Fruit fly (Drosophila melanogaster) whole organism, wandering third instar larva: Measurements from ENCODE around the gene eEF1alpha2.

Experiments used
- Abd-B ChIP-seq: fragments of >200 bp; optimal IDR thresholded peaks from 2 replicates; lab custom pipeline; 2017; ENCODE audit warnings: missing biosample characterization, missing genetic modification characterization
- CG32264 ChIP-seq: fragments of 200-800 bp; sonication (Bioruptor generic); optimal IDR thresholded peaks from 2 replicates; lab custom pipeline; 2016; ENCODE audit warnings: missing biosample characterization, missing genetic modification characterization
- CG9705 ChIP-seq: fragments of 200-800 bp; sonication (Bioruptor generic); optimal IDR thresholded peaks from 2 replicates; lab custom pipeline; 2018; ENCODE audit warnings: missing biosample characterization, mild to moderate bottlenecking, missing genetic modification characterization
- CrebA ChIP-seq: fragments of 200-800 bp; sonication (Bioruptor generic); optimal IDR thresholded peaks from 2 replicates; lab custom pipeline; 2016; ENCODE audit warnings: missing biosample characterization, mild to moderate bottlenecking, missing genetic modification characterization, borderline replicate concordance
- Dfd ChIP-seq: fragments of >200 bp; optimal IDR thresholded peaks from 2 replicates; lab custom pipeline; 2017; ENCODE audit warnings: missing biosample characterization, missing genetic modification characterization
- Dif ChIP-seq: fragments of 200-275, 200-300 bp; sonication (Bioruptor generic); optimal IDR thresholded peaks from 2 replicates; lab custom pipeline; 2018; ENCODE audit warnings: missing biosample characterization, missing genetic modification characterization; ENCODE audit not compliant: partially characterized antibody
- GATAd ChIP-seq: sonication (Bioruptor generic); optimal IDR thresholded peaks from 2 replicates; lab custom pipeline; 2016; ENCODE audit warnings: missing biosample characterization, missing genetic modification characterization
- HLH106 ChIP-seq: fragments of 200-800 bp; optimal IDR thresholded peaks from 3 replicates; lab custom pipeline; 2019; ENCODE audit warnings: missing biosample characterization, mild to moderate bottlenecking, missing genetic modification characterization, moderate library complexity
- Hnf4 ChIP-seq: fragments of 200-800 bp; sonication (Bioruptor generic); optimal IDR thresholded peaks from 2 replicates; lab custom pipeline; 2016; ENCODE audit warnings: missing biosample characterization, mild to moderate bottlenecking, missing genetic modification characterization
- Hr78 ChIP-seq: fragments of >200 bp; optimal IDR thresholded peaks from 2 replicates; lab custom pipeline; 2017; ENCODE audit warnings: missing biosample characterization, missing genetic modification characterization
- Hr83 ChIP-seq: fragments of 200-300 bp; sonication (Bioruptor generic); optimal IDR thresholded peaks from 2 replicates; lab custom pipeline; 2016; ENCODE audit warnings: missing biosample characterization, mild to moderate bottlenecking, missing genetic modification characterization, moderate library complexity; ENCODE audit not compliant: poor library complexity, severe bottlenecking
- Jra ChIP-seq: sonication (Bioruptor generic); optimal IDR thresholded peaks from 2 replicates; lab custom pipeline; 2016; ENCODE audit warnings: missing biosample characterization, missing genetic modification characterization
- Mio ChIP-seq: sonication (Bioruptor generic); optimal IDR thresholded peaks from 2 replicates; lab custom pipeline; 2016; ENCODE audit warnings: missing biosample characterization, missing genetic modification characterization
- Myc ChIP-seq: fragments of >200 bp; optimal IDR thresholded peaks from 2 replicates; lab custom pipeline; 2017
- N ChIP-seq: fragments of >200 bp; optimal IDR thresholded peaks from 2 replicates; lab custom pipeline; 2018; ENCODE audit warnings: missing biosample characterization, missing external identifiers, missing genetic modification characterization
- OdsH ChIP-seq: fragments of 200-800 bp; sonication (Bioruptor generic); optimal IDR thresholded peaks from 2 replicates; lab custom pipeline; 2016; ENCODE audit warnings: missing biosample characterization, mild to moderate bottlenecking, missing genetic modification characterization
- Rel ChIP-seq, 2 experiments: fragments of 200-800 bp; sonication (Bioruptor generic) in 1 of 2; optimal IDR thresholded peaks; 2 replicates in 1 of 2; 3 replicates in 1 of 2; lab custom pipeline; 2016 to 2019; ENCODE audit warnings: mild to moderate bottlenecking in 2 of 2, missing biosample characterization in 2 of 2, missing genetic modification characterization in 2 of 2, moderate library complexity in 1 of 2
- Sp1 ChIP-seq: fragments of 200-800 bp; sonication (Bioruptor generic); optimal IDR thresholded peaks from 3 replicates; lab custom pipeline; 2019; ENCODE audit warnings: missing biosample characterization, mild to moderate bottlenecking, missing genetic modification characterization, moderate library complexity
- Vsx2 ChIP-seq: fragments of 200-300, 225-300 bp; sonication (Bioruptor generic); optimal IDR thresholded peaks from 2 replicates; lab custom pipeline; 2018; ENCODE audit warnings: missing biosample characterization, missing genetic modification characterization; ENCODE audit not compliant: partially characterized antibody
- br ChIP-seq: fragments of 200-800 bp; sonication (Bioruptor generic); optimal IDR thresholded peaks from 2 replicates; lab custom pipeline; 2016; ENCODE audit warnings: missing biosample characterization, missing genetic modification characterization
- brk ChIP-seq: fragments of 200-800 bp; sonication (Bioruptor generic); optimal IDR thresholded peaks from 2 replicates; lab custom pipeline; 2016; ENCODE audit warnings: missing biosample characterization, mild to moderate bottlenecking, missing genetic modification characterization
- dl ChIP-seq, 2 experiments: fragments of 175-275, 200-275 bp in 1 of 2; fragments of 200-275 bp in 1 of 2; sonication (Bioruptor generic); optimal IDR thresholded peaks; lab custom pipeline; 2018; ENCODE audit warnings: mild to moderate bottlenecking in 2 of 2, missing biosample characterization in 2 of 2, missing genetic modification characterization in 2 of 2, moderate library complexity in 2 of 2; ENCODE audit not compliant: partially characterized antibody in 2 of 2, insufficient read depth in 1 of 2
- dmrt93B ChIP-seq: fragments of 200-800 bp; sonication (Bioruptor generic); optimal IDR thresholded peaks from 2 replicates; lab custom pipeline; 2018; ENCODE audit warnings: missing biosample characterization, mild to moderate bottlenecking, missing genetic modification characterization
- dsf ChIP-seq: sonication (Bioruptor generic); optimal IDR thresholded peaks from 2 replicates; lab custom pipeline; 2016; ENCODE audit warnings: missing biosample characterization, missing genetic modification characterization, borderline replicate concordance
- ey ChIP-seq: fragments of 200-800 bp; sonication (Bioruptor generic); optimal IDR thresholded peaks from 2 replicates; lab custom pipeline; 2016; ENCODE audit warnings: missing biosample characterization, missing genetic modification characterization
- foxo ChIP-seq, 2 experiments: fragments of 200-800 bp; sonication (Bioruptor generic); optimal IDR thresholded peaks; 2 replicates in 1 of 2; 3 replicates in 1 of 2; lab custom pipeline; 2016 to 2017; ENCODE audit warnings: missing biosample characterization in 2 of 2, missing genetic modification characterization in 2 of 2
- fru ChIP-seq: fragments of 200-800 bp; sonication (Bioruptor generic); optimal IDR thresholded peaks from 3 replicates; lab custom pipeline; 2016; ENCODE audit warnings: missing biosample characterization, mild to moderate bottlenecking, missing genetic modification characterization
- h ChIP-seq: fragments of 200-800 bp; sonication (Bioruptor generic); optimal IDR thresholded peaks from 3 replicates; lab custom pipeline; 2016; ENCODE audit warnings: missing biosample characterization, mild to moderate bottlenecking, missing genetic modification characterization
- jim ChIP-seq: fragments of 175-275, 200-325 bp; sonication (Bioruptor generic); optimal IDR thresholded peaks from 2 replicates; lab custom pipeline; 2016; ENCODE audit warnings: missing biosample characterization, mild to moderate bottlenecking, missing genetic modification characterization
- lola ChIP-seq: fragments of >200 bp; optimal IDR thresholded peaks from 2 replicates; lab custom pipeline; 2017; ENCODE audit warnings: missing biosample characterization, missing genetic modification characterization
- pan ChIP-seq: fragments of >200 bp; optimal IDR thresholded peaks from 2 replicates; lab custom pipeline; 2017
- psq ChIP-seq: fragments of 200-800 bp; sonication (Bioruptor generic); optimal IDR thresholded peaks from 3 replicates; lab custom pipeline; 2017; ENCODE audit warnings: missing biosample characterization, mild to moderate bottlenecking, missing genetic modification characterization, moderate library complexity
- rgr ChIP-seq: fragments of 200-800 bp; sonication (Bioruptor generic); optimal IDR thresholded peaks from 3 replicates; lab custom pipeline; 2016; ENCODE audit warnings: missing biosample characterization, mild to moderate bottlenecking, missing genetic modification characterization
- sage ChIP-seq: fragments of 200-800 bp; sonication (Bioruptor generic); optimal IDR thresholded peaks from 2 replicates; lab custom pipeline; 2016; ENCODE audit warnings: missing biosample characterization, mild to moderate bottlenecking, missing genetic modification characterization
- sv ChIP-seq: fragments of 200-800 bp; sonication (Bioruptor generic); optimal IDR thresholded peaks from 3 replicates; lab custom pipeline; 2016; ENCODE audit warnings: missing biosample characterization, missing genetic modification characterization
- tai ChIP-seq: sonication (Bioruptor generic); optimal IDR thresholded peaks from 2 replicates; lab custom pipeline; 2016; ENCODE audit warnings: missing biosample characterization, missing genetic modification characterization
- usp ChIP-seq: fragments of >200 bp; optimal IDR thresholded peaks from 2 replicates; lab custom pipeline; 2017; ENCODE audit warnings: missing biosample characterization, missing genetic modification characterization
- woc ChIP-seq: sonication (Bioruptor generic); optimal IDR thresholded peaks from 2 replicates; lab custom pipeline; 2016; ENCODE audit warnings: missing biosample characterization, mild to moderate bottlenecking, missing genetic modification characterization

Gene eEF1alpha2

DNA sequence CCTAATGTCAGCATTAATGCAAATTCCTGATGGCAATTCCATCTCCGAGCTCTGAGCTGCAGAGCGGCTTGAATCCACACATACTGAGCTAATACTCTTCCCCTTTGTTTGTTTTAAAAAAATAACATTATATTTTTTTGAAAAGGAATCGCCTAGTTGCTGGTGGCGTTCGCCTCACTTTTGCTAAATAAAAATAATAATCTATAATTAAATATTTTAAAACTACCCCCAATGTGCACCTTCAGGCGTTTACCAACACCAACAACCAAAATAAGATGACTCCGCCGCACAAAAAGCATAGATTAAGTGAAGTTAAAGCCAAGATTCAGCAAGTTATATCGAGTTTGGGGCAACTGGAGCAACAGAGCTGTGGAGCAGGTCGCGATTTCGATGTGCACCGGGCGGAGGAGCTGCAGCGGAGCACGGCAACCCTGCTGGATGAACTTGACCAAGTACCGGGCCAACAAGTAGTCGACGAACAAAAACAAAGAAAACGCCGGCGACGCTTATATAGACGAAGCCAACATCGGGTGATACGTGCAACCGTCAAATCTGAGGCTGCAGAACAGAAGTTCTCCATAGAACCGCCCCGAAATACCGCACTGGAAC, 5.9 kb downstream of the eEF1alpha2 start, which contains the start of gene CG1896 (continued):
- TF ChIP-seq Hr83 (GFP tag; lab: Kevin White, UChicago) = peak; percentile 43
- no peak for TF ChIP-seq usp (GFP tag; lab: Kevin White, UChicago)
- TF ChIP-seq Vsx2 = no peak
- peak in 1 of 2 experiments; percentile 68 for TF ChIP-seq foxo (GFP tag; optimal IDR thresholded peaks at IDR 0.05; lab: Kevin White, UChicago)
- TF ChIP-seq CG9705 (GFP tag; lab: Kevin White, UChicago) = no peak
- TF ChIP-seq lola (GFP tag; lab: Kevin White, UChicago) = no peak
- TF ChIP-seq sv = no peak
- peak; percentile 54 for TF ChIP-seq fru (GFP tag; lab: Kevin White, UChicago)
- no peak for TF ChIP-seq CG32264 (GFP tag; lab: Kevin White, UChicago)
- no peak for TF ChIP-seq brk (GFP tag; lab: Kevin White, UChicago)
- TF ChIP-seq Hnf4 (GFP tag; lab: Kevin White, UChicago) = peak; percentile 68

DNA sequence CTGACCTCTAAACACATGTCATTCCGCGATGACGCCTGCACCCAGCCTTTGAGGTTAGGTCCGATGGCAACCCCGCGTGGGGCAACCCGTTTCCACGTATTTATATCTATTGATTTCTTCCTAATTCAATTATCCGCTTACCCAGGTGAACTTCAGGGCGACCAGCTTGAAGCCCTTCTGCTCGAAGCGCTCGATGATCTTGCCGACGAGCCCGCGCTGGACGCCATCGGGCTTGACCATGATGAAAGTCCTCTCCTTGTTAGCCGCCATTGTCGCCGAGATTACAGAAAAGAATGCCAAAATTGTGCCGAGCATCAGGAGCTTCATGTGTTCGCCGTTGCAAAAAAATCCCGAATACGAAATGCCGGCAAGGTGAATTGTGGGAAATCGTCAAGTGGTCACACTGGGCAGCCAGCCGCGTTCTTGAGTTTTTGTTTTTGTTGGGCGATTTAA, 7.4 kb downstream of the eEF1alpha2 start, which contains the start of gene awd:
Gene awd (minus strand): TSS at position 449 of the 453 bp plus-strand sequence.
- TF ChIP-seq rgr (GFP tag; lab: Kevin White, UChicago) (peak; percentile 57), CG32264 (GFP tag; lab: Kevin White, UChicago) (no peak), h (peak; percentile 40), HLH106 (tag; lab: Kevin White, UChicago) (peak; percentile 23), Hr83 (GFP tag; lab: Kevin White, UChicago) (peak; percentile 21), foxo (GFP tag; optimal IDR thresholded peaks at IDR 0.05; lab: Kevin White, UChicago) (peak in 1 of 2 experiments; percentile 29), woc (no peak), Hnf4 (GFP tag; lab: Kevin White, UChicago) (peak; percentile 8), br (GFP tag; lab: Kevin White, UChicago) (peak; percentile 37), ey (GFP tag; lab: Kevin White, UChicago) (no peak), Myc (peak; percentile 45), jim (no peak), Rel (GFP tag; optimal IDR thresholded peaks at IDR 0.05; lab: Kevin White, UChicago) (no peak), Rel (tag; optimal IDR thresholded peaks at IDR 0.05; lab: Kevin White, UChicago) (peak; percentile 76), Dif (GFP tag; lab: Kevin White, UChicago) (peak; percentile 68), psq (peak; percentile 9), Hr78 (no peak), Sp1 (peak; percentile 52), N (no peak)
- TF ChIP-seq, all 38 proteins: peak for 12

DNA sequence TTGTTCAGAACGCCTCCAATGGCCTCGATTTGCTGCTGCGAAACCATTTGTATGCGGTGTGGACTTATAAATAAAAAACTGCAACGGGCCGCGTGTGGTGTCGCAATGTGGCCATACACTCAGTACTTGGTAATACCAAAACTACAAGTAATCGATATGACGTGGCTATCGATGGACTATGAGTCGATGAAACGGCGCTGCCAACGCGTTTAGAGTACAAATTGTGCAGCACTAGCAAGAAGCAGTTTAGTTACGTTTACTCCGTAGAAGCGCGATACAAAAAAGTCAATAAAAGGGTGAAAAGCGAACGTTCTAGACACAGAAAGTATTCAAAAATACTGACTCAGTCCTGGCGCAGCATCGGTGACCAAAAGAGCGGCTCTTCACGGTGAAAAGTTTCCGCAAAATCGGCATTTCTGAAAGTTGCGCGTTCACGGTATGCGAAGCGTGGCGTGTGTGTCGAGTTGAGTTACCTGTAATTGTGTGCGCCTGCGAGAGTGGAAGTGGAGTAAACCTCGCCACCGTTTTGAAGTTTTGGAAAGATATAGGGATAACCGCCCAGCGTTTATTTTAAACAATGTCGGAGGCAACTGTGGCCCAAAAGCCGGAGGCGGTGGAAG, 9.3 kb downstream of the eEF1alpha2 start, which contains the start of the genes nero and CG1910:
Gene nero (minus strand): TSS at position 130 of the 620 bp plus-strand sequence.
Gene CG1910 (plus strand): TSS at position 215 of the 620 bp plus-strand sequence.
- TF ChIP-seq dmrt93B (GFP tag; lab: Kevin White, UChicago) = no peak
- TF ChIP-seq Sp1 = peak; percentile 19
- no peak for TF ChIP-seq woc
- TF ChIP-seq Abd-B (GFP tag; lab: Kevin White, UChicago) = no peak
- TF ChIP-seq Hr83 (GFP tag; lab: Kevin White, UChicago) = peak; percentile 55
- no peak for TF ChIP-seq CG32264 (GFP tag; lab: Kevin White, UChicago)
- TF ChIP-seq Rel (GFP tag; optimal IDR thresholded peaks at IDR 0.05; lab: Kevin White, UChicago) = no peak
- TF ChIP-seq Rel (tag; optimal IDR thresholded peaks at IDR 0.05; lab: Kevin White, UChicago) = peak; percentile 33
- peak in 1 of 2 experiments; percentile 26 for TF ChIP-seq dl (GFP tag; optimal IDR thresholded peaks at IDR 0.05; lab: Kevin White, UChicago; ENCODE audit: insufficient read depth in 1 of 2, partially characterized antibody in 2 of 2)
- TF ChIP-seq br (GFP tag; lab: Kevin White, UChicago) = no peak
- TF ChIP-seq OdsH (GFP tag; lab: Kevin White, UChicago) = peak; percentile 8
- TF ChIP-seq Jra (GFP tag; lab: Kevin White, UChicago) = peak; percentile 22
- no peak for TF ChIP-seq pan (lab: Kevin White, UChicago)
- TF ChIP-seq Mio (GFP tag; lab: Kevin White, UChicago) = no peak
- no peak for TF ChIP-seq tai (GFP tag; lab: Kevin White, UChicago)
- TF ChIP-seq psq = no peak
- TF ChIP-seq dsf = no peak
- no peak for TF ChIP-seq Hr78
- TF ChIP-seq sv = no peak
- TF ChIP-seq GATAd (GFP tag; lab: Kevin White, UChicago) = no peak
- TF ChIP-seq fru (GFP tag; lab: Kevin White, UChicago) = no peak
- TF ChIP-seq Myc = peak; percentile 47
- TF ChIP-seq usp (GFP tag; lab: Kevin White, UChicago) = no peak
- peak; percentile 15 for TF ChIP-seq HLH106 (tag; lab: Kevin White, UChicago)
- TF ChIP-seq ey (GFP tag; lab: Kevin White, UChicago) = no peak
- no peak for TF ChIP-seq CG9705 (GFP tag; lab: Kevin White, UChicago)
- TF ChIP-seq h = peak; percentile 46
- no peak for TF ChIP-seq Vsx2
- TF ChIP-seq Dif (GFP tag; lab: Kevin White, UChicago) = no peak
- TF ChIP-seq Dfd (GFP tag; lab: Kevin White, UChicago) = no peak
- no peak for TF ChIP-seq jim
- TF ChIP-seq lola (GFP tag; lab: Kevin White, UChicago) = no peak
- peak; percentile 29 for TF ChIP-seq rgr (GFP tag; lab: Kevin White, UChicago)
- TF ChIP-seq brk (GFP tag; lab: Kevin White, UChicago) = no peak
- TF ChIP-seq CrebA (GFP tag; lab: Kevin White, UChicago) = no peak
- no peak for TF ChIP-seq sage (GFP tag; lab: Kevin White, UChicago)
- peak in 1 of 2 experiments; percentile 15 for TF ChIP-seq foxo (GFP tag; optimal IDR thresholded peaks at IDR 0.05; lab: Kevin White, UChicago)
- peak; percentile 34 for TF ChIP-seq Hnf4 (GFP tag; lab: Kevin White, UChicago)
- TF ChIP-seq N = no peak
